Worm (Caenorhabditis elegans) whole organism, late embryonic: ENCODE results near the gene prde-1.
A peak's percentile ranks its signal among the peaks of the same experiment; 100 is the strongest.

Experiments
- C08G9.2 ChIP-seq: sonication (generic microtip); optimal IDR thresholded peaks from 2 replicates; lab custom pipeline; 2016; ENCODE audit warnings: mild to moderate bottlenecking, missing genetic modification characterization, moderate library complexity, missing compliant biosample characterization
- C38D4.7 ChIP-seq: fragments of 200-800 bp; sonication (Bioruptor generic); optimal IDR thresholded peaks from 2 replicates; lab custom pipeline; 2018; ENCODE audit warnings: mild to moderate bottlenecking, missing genetic modification characterization, moderate library complexity, missing compliant biosample characterization
- F13H6.1 ChIP-seq: sonication (generic microtip); optimal IDR thresholded peaks from 2 replicates; lab custom pipeline; 2016; ENCODE audit warnings: missing genetic modification characterization, missing compliant biosample characterization
- K02D7.2 ChIP-seq: sonication (generic microtip); optimal IDR thresholded peaks from 2 replicates; lab custom pipeline; 2017; ENCODE audit warnings: mild to moderate bottlenecking, missing genetic modification characterization, missing compliant biosample characterization
- K09A11.1 ChIP-seq: sonication (generic microtip); optimal IDR thresholded peaks from 2 replicates; lab custom pipeline; 2017; ENCODE audit warnings: antibody characterized with exemption, mild to moderate bottlenecking, missing genetic modification characterization, missing compliant biosample characterization; ENCODE audit not compliant: insufficient read depth
- Y22D7AL.16 ChIP-seq: sonication (generic microtip); optimal IDR thresholded peaks from 2 replicates; lab custom pipeline; 2016; ENCODE audit warnings: missing genetic modification characterization, missing compliant biosample characterization
- ahr-1 ChIP-seq: sonication (generic microtip); optimal IDR thresholded peaks from 2 replicates; lab custom pipeline; 2016; ENCODE audit warnings: missing genetic modification characterization, missing compliant biosample characterization
- ama-1 ChIP-seq: fragments of 150-350 bp; optimal IDR thresholded peaks from 2 replicates; lab custom pipeline; 2014
- ceh-18 ChIP-seq: sonication (generic microtip); optimal IDR thresholded peaks from 2 replicates; lab custom pipeline; 2016; ENCODE audit warnings: missing genetic modification characterization, missing compliant biosample characterization
- ceh-19 ChIP-seq: fragments of 200-800 bp; sonication (Bioruptor generic); optimal IDR thresholded peaks from 2 replicates; lab custom pipeline; 2018; ENCODE audit warnings: mild to moderate bottlenecking, missing genetic modification characterization, missing compliant biosample characterization
- ceh-2 ChIP-seq: sonication (generic microtip); optimal IDR thresholded peaks from 2 replicates; lab custom pipeline; 2016; ENCODE audit warnings: missing genotype, missing genetic modification characterization, missing compliant biosample characterization
- ceh-34 ChIP-seq: sonication (generic microtip); optimal IDR thresholded peaks from 2 replicates; lab custom pipeline; 2016; ENCODE audit warnings: mild to moderate bottlenecking, missing genetic modification characterization, missing compliant biosample characterization
- ceh-45 ChIP-seq: fragments of 200-800 bp; sonication (Bioruptor generic); IDR thresholded peaks from 2 replicates; pipeline ENCODE4 v1.3.6; 2022; ENCODE audit warnings: missing genetic modification reagents, missing genetic modification characterization, missing compliant biosample characterization
- ceh-6 ChIP-seq: fragments of 200-800 bp; sonication (Bioruptor generic); optimal IDR thresholded peaks from 2 replicates; lab custom pipeline; 2018; ENCODE audit warnings: mild to moderate bottlenecking, missing genetic modification characterization, missing compliant biosample characterization
- che-1 ChIP-seq: sonication (generic microtip); optimal IDR thresholded peaks from 2 replicates; lab custom pipeline; 2016; ENCODE audit warnings: mild to moderate bottlenecking, missing genetic modification characterization, missing compliant biosample characterization
- dmd-4 ChIP-seq: sonication (generic microtip); optimal IDR thresholded peaks from 2 replicates; lab custom pipeline; 2016; ENCODE audit warnings: borderline replicate concordance, missing genetic modification characterization, missing compliant biosample characterization
- dve-1 ChIP-seq: sonication (generic microtip); optimal IDR thresholded peaks from 2 replicates; lab custom pipeline; 2017; ENCODE audit warnings: antibody characterized with exemption, mild to moderate bottlenecking, missing genetic modification characterization, missing compliant biosample characterization
- elt-2 ChIP-seq: sonication (generic microtip); optimal IDR thresholded peaks from 2 replicates; lab custom pipeline; 2016; ENCODE audit warnings: missing genetic modification reagents, missing genetic modification characterization, missing compliant biosample characterization
- elt-4 ChIP-seq: sonication (generic microtip); optimal IDR thresholded peaks from 2 replicates; lab custom pipeline; 2016; ENCODE audit warnings: missing genetic modification characterization, missing compliant biosample characterization
- ets-4 ChIP-seq: sonication (generic microtip); optimal IDR thresholded peaks from 2 replicates; lab custom pipeline; 2016; ENCODE audit warnings: missing genetic modification characterization, missing compliant biosample characterization
- eyg-1 ChIP-seq: sonication (generic microtip); optimal IDR thresholded peaks from 2 replicates; lab custom pipeline; 2016; ENCODE audit warnings: missing genotype, missing genetic modification characterization, missing compliant biosample characterization
- fax-1 ChIP-seq: sonication (generic microtip); optimal IDR thresholded peaks from 2 replicates; lab custom pipeline; 2016; ENCODE audit warnings: missing genotype, missing genetic modification characterization, missing compliant biosample characterization
- fkh-6 ChIP-seq: sonication (generic microtip); optimal IDR thresholded peaks from 2 replicates; lab custom pipeline; 2016; ENCODE audit warnings: missing genetic modification characterization, missing compliant biosample characterization
- gmeb-2 ChIP-seq: sonication (generic microtip); optimal IDR thresholded peaks from 2 replicates; lab custom pipeline; 2016; ENCODE audit warnings: missing genetic modification characterization, inconsistent platforms, missing compliant biosample characterization
- hlh-15 ChIP-seq: sonication (generic microtip); optimal IDR thresholded peaks from 2 replicates; lab custom pipeline; 2016; ENCODE audit warnings: missing genetic modification characterization, missing compliant biosample characterization
- hlh-30 ChIP-seq: sonication (generic microtip); optimal IDR thresholded peaks from 2 replicates; lab custom pipeline; 2017; ENCODE audit warnings: antibody characterized with exemption, missing genetic modification characterization, missing compliant biosample characterization; ENCODE audit not compliant: insufficient read depth
- hlh-6 ChIP-seq: sonication (generic microtip); optimal IDR thresholded peaks from 2 replicates; lab custom pipeline; 2016; ENCODE audit warnings: missing genotype, missing genetic modification characterization, missing compliant biosample characterization
- hlh-8 ChIP-seq: sonication (generic microtip); optimal IDR thresholded peaks from 2 replicates; lab custom pipeline; 2016; ENCODE audit warnings: missing genotype, missing genetic modification characterization, missing compliant biosample characterization
- lim-6 ChIP-seq: sonication (generic microtip); optimal IDR thresholded peaks from 2 replicates; lab custom pipeline; 2016; ENCODE audit warnings: missing genetic modification characterization, missing compliant biosample characterization
- nhr-11 ChIP-seq: fragments of 150-350 bp; optimal IDR thresholded peaks from 2 replicates; lab custom pipeline; 2014; ENCODE audit warnings: missing biosample characterization, missing genetic modification characterization
- nhr-232 ChIP-seq: sonication (generic microtip); optimal IDR thresholded peaks from 2 replicates; lab custom pipeline; 2016; ENCODE audit warnings: missing genetic modification characterization, missing compliant biosample characterization
- npax-4 ChIP-seq: sonication (generic microtip); optimal IDR thresholded peaks from 2 replicates; lab custom pipeline; 2016; ENCODE audit warnings: missing genetic modification characterization, missing compliant biosample characterization
- odd-2 ChIP-seq: sonication (generic microtip); optimal IDR thresholded peaks from 2 replicates; lab custom pipeline; 2017; ENCODE audit warnings: antibody characterized with exemption, mild to moderate bottlenecking, missing genetic modification characterization, missing compliant biosample characterization
- pag-3 ChIP-seq: sonication (generic microtip); optimal IDR thresholded peaks from 2 replicates; lab custom pipeline; 2016; ENCODE audit warnings: missing compliant biosample characterization, missing genetic modification characterization, borderline replicate concordance
- pat-9 ChIP-seq: fragments of 200-800 bp; sonication (Bioruptor generic); optimal IDR thresholded peaks from 2 replicates; lab custom pipeline; 2018; ENCODE audit warnings: mild to moderate bottlenecking, missing genetic modification characterization, moderate library complexity, missing compliant biosample characterization
- pax-1 ChIP-seq: fragments of 150-350 bp; optimal IDR thresholded peaks from 2 replicates; lab custom pipeline; 2014; ENCODE audit warnings: missing biosample characterization, missing genetic modification characterization
- pha-4 ChIP-seq: fragments of 150-350 bp; optimal IDR thresholded peaks from 2 replicates; lab custom pipeline; 2018; ENCODE audit warnings: missing biosample characterization, missing genetic modification reagents, missing genetic modification characterization
- pros-1 ChIP-seq: fragments of 150-350 bp; optimal IDR thresholded peaks from 2 replicates; lab custom pipeline; 2014; ENCODE audit warnings: missing biosample characterization, missing genetic modification reagents, missing genetic modification characterization
- ref-2 ChIP-seq: sonication (generic microtip); optimal IDR thresholded peaks from 2 replicates; lab custom pipeline; 2016; ENCODE audit warnings: missing genetic modification characterization, missing compliant biosample characterization
- rnt-1 ChIP-seq: sonication (generic microtip); optimal IDR thresholded peaks from 2 replicates; lab custom pipeline; 2016; ENCODE audit warnings: missing genetic modification characterization, missing compliant biosample characterization
- sdc-2 ChIP-seq: sonication (generic microtip); optimal IDR thresholded peaks from 2 replicates; lab custom pipeline; 2016; ENCODE audit warnings: missing genotype, missing genetic modification characterization, missing compliant biosample characterization
- sox-4 ChIP-seq: sonication (generic microtip); optimal IDR thresholded peaks from 2 replicates; lab custom pipeline; 2017; ENCODE audit warnings: mild to moderate bottlenecking, missing genetic modification characterization, inconsistent platforms, missing compliant biosample characterization
- syd-9 ChIP-seq: sonication (generic microtip); optimal IDR thresholded peaks from 2 replicates; lab custom pipeline; 2016; ENCODE audit warnings: mild to moderate bottlenecking, missing genetic modification characterization, moderate library complexity, missing compliant biosample characterization
- tbx-2 ChIP-seq: sonication (generic microtip); optimal IDR thresholded peaks from 2 replicates; lab custom pipeline; 2016; ENCODE audit warnings: missing genetic modification characterization, missing compliant biosample characterization
- tbx-7 ChIP-seq: sonication (generic microtip); optimal IDR thresholded peaks from 2 replicates; lab custom pipeline; 2016; ENCODE audit warnings: missing genotype, missing genetic modification characterization, missing compliant biosample characterization
- ttx-3 ChIP-seq: sonication (generic microtip); optimal IDR thresholded peaks from 2 replicates; lab custom pipeline; 2016; ENCODE audit warnings: missing genetic modification reagents, missing genetic modification characterization, missing compliant biosample characterization
- unc-3 ChIP-seq, 2 experiments: fragments of 200-800 bp in 1 of 2; sonication (Bioruptor generic) in 1 of 2; sonication (generic microtip) in 1 of 2; conservative IDR thresholded peaks in 1 of 2; optimal IDR thresholded peaks in 1 of 2; 2 replicates each; pipeline versions ENCODE4 v1.3.6 to Lab custom; 2016 to 2022; ENCODE audit warnings: missing compliant biosample characterization in 2 of 2, missing genetic modification characterization in 2 of 2, missing genetic modification reagents in 1 of 2
- ztf-16 ChIP-seq: sonication (generic microtip); optimal IDR thresholded peaks from 2 replicates; lab custom pipeline; 2017; ENCODE audit warnings: missing genetic modification characterization, missing compliant biosample characterization

Gene prde-1

DNA sequence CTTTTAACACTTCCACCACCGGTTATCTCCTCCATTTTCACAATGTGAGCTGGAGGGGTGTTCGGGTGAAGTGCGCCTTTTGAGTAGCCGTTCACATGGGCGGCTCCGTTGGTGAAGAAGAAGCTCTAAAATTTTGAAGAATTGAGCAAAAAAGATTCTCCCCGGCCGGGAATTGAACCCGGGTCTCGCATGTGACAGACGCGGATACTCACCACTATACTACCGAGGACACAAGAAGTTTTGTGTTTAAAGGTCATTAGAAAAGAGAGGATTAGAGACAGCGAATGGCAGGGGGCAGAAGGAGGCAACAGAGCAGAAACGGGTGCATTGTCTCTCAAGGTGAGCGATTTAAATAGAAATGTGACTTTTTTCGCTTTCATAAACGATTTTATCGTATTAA is 13.6 kb downstream of the prde-1 start (continued):
- TF ChIP-seq unc-3 (GFP tag; conservative IDR thresholded peaks at IDR 0.05; lab: Robert Waterston, UW) (peak; percentile 68), unc-3 (tag; optimal IDR thresholded peaks at IDR 0.05; lab: Kevin White, UChicago) (peak; percentile 53), K09A11.1 (peak; percentile 49), gmeb-2 (tag; lab: Kevin White, UChicago) (peak; percentile 83), dmd-4 (tag; lab: Kevin White, UChicago) (peak; percentile 74), ceh-18 (peak; percentile 69), fkh-6 (tag; lab: Kevin White, UChicago) (peak; percentile 90), K02D7.2 (tag; lab: Kevin White, UChicago) (peak; percentile 61), pros-1 (tag; lab: Kevin White, UChicago) (no peak), ahr-1 (tag; lab: Kevin White, UChicago) (peak; percentile 14), sox-4 (tag; lab: Kevin White, UChicago) (peak; percentile 75), F13H6.1 (tag; lab: Kevin White, UChicago) (peak; percentile 74), ttx-3 (tag; lab: Kevin White, UChicago) (peak; percentile 70), lim-6 (tag; lab: Kevin White, UChicago) (no peak), pat-9 (tag; lab: Kevin White, UChicago) (peak; percentile 75), hlh-15 (tag; lab: Kevin White, UChicago) (peak; percentile 54), pha-4 (tag; lab: Kevin White, UChicago) (no peak), ceh-19 (peak; percentile 84), odd-2 (tag; lab: Kevin White, UChicago) (peak; percentile 33), ceh-6 (GFP tag; lab: Kevin White, UChicago) (peak; percentile 78), ceh-45 (peak; percentile 79; the same call in 1 of the 2 replicates), che-1 (tag; lab: Kevin White, UChicago) (peak; percentile 80), ama-1 (lab: Kevin White, UChicago) (no peak), npax-4 (peak; percentile 68), elt-2 (tag; lab: Kevin White, UChicago) (peak; percentile 74)
- TF ChIP-seq, all 69 proteins: peak for 60

DNA sequence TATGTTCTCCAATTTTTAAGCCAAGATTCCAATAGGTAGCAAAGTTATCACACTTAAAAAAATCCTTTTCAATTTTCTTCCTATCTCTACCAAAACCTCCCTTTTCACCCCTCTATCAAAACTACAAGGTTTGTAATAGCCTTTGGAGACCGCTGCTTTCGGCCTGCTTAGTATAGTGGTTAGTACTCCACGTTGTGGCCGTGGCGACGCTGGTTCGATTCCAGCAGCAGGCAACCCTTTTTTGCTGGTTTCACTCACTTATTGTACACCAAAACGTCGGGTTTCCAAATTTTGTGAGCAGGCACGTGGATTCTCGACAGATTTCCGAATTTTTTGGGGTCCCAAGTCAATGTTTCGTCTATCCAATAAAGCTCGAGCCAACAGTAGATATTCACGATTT is 15.8 kb downstream of the prde-1 start:
- TF ChIP-seq K02D7.2 (tag; lab: Kevin White, UChicago) = peak; percentile 38
- peak; percentile 46 for TF ChIP-seq gmeb-2 (tag; lab: Kevin White, UChicago)
- peak; percentile 22 for TF ChIP-seq Y22D7AL.16 (tag; lab: Kevin White, UChicago)
- no peak for TF ChIP-seq tbx-7 (tag; lab: Kevin White, UChicago)
- TF ChIP-seq pax-1 (tag; lab: Kevin White, UChicago) = no peak
- peak; percentile 23 for TF ChIP-seq ttx-3 (tag; lab: Kevin White, UChicago)
- peak; percentile 71 for TF ChIP-seq hlh-6 (tag; lab: Kevin White, UChicago)
- no peak for TF ChIP-seq odd-2 (tag; lab: Kevin White, UChicago)
- TF ChIP-seq tbx-2 (tag; lab: Kevin White, UChicago) = no peak
- TF ChIP-seq nhr-232 (tag; lab: Kevin White, UChicago) = peak; percentile 43
- peak; percentile 15 for TF ChIP-seq hlh-15 (tag; lab: Kevin White, UChicago)
- TF ChIP-seq nhr-11 (tag; lab: Kevin White, UChicago) = no peak
- TF ChIP-seq C38D4.7 (GFP tag; lab: Kevin White, UChicago) = peak; percentile 35
- TF ChIP-seq ceh-19 = peak; percentile 25
- no peak for TF ChIP-seq eyg-1 (tag; lab: Kevin White, UChicago)
- no peak for TF ChIP-seq pha-4 (tag; lab: Kevin White, UChicago)
- no peak for TF ChIP-seq ztf-16 (tag; lab: Kevin White, UChicago)
- no peak for TF ChIP-seq pros-1 (tag; lab: Kevin White, UChicago)
- peak; percentile 12 for TF ChIP-seq ceh-6 (GFP tag; lab: Kevin White, UChicago)
- TF ChIP-seq fax-1 = no peak
- TF ChIP-seq ceh-2 = no peak
- no peak for TF ChIP-seq pag-3 (tag; lab: Kevin White, UChicago)
- TF ChIP-seq ets-4 (tag; lab: Kevin White, UChicago) = no peak
- TF ChIP-seq elt-2 (tag; lab: Kevin White, UChicago) = peak; percentile 48
- TF ChIP-seq che-1 (tag; lab: Kevin White, UChicago) = peak; percentile 71
- TF ChIP-seq ceh-45 = 0 out of 2 replicates have a peak, but pooled peaks have one; percentile 41
- TF ChIP-seq pat-9 (tag; lab: Kevin White, UChicago) = peak; percentile 27
- TF ChIP-seq sox-4 (tag; lab: Kevin White, UChicago) = peak; percentile 44
- TF ChIP-seq hlh-30 (tag; lab: Kevin White, UChicago) = no peak
- TF ChIP-seq sdc-2 (tag; lab: Kevin White, UChicago) = no peak
- peak; percentile 13 for TF ChIP-seq rnt-1 (tag; lab: Kevin White, UChicago)
- TF ChIP-seq ref-2 = no peak
- peak; percentile 25 for TF ChIP-seq C08G9.2 (tag; lab: Kevin White, UChicago)
- TF ChIP-seq elt-4 (tag; lab: Kevin White, UChicago) = no peak
- peak; percentile 1 for TF ChIP-seq dve-1 (tag; lab: Kevin White, UChicago)
- no peak for TF ChIP-seq K09A11.1
- TF ChIP-seq ceh-34 (tag; lab: Kevin White, UChicago) = no peak
- peak; percentile 23 for TF ChIP-seq syd-9 (tag; lab: Kevin White, UChicago)
- TF ChIP-seq hlh-8 (tag; lab: Kevin White, UChicago) = no peak
